Fruit fly (Drosophila melanogaster): ENCODE data around the gene Pomp.

The Pomp gene

dm6 chr2L:20797515-20797847 lies 10.0 kb downstream of the Pomp start, which contains the start of gene CG9328 (continued):
- TF ChIP-seq Ada2b (GFP tag; IDR thresholded peaks at IDR 0.05) (no peak), CG1024 (GFP tag; IDR thresholded peaks at IDR 0.05) (no peak), CG14965 (GFP tag; optimal IDR thresholded peaks at IDR 0.05; ENCODE audit: borderline replicate concordance) (no peak), CG2199 (GFP tag; IDR thresholded peaks at IDR 0.05) (peak; percentile 82), CG13287 (GFP tag; IDR thresholded peaks at IDR 0.05; ENCODE audit: partially characterized antibody) (peak; percentile 41), dimm (GFP tag; IDR thresholded peaks at IDR 0.05) (no peak), Sox100B (GFP tag; optimal IDR thresholded peaks at IDR 0.05) (no peak), CG32767 (GFP tag; IDR thresholded peaks at IDR 0.05) (no peak), HLH3B (GFP tag; IDR thresholded peaks at IDR 0.05) (no peak), slbo (GFP tag; IDR thresholded peaks at IDR 0.05) (peak; percentile 39; the same call in 1 of the 2 replicates), Fer2 (tag; optimal IDR thresholded peaks at IDR 0.05) (no peak), fd96Cb (tag; optimal IDR thresholded peaks at IDR 0.05) (peak; percentile 17), CG7357 (GFP tag; IDR thresholded peaks at IDR 0.05) (no peak), HmgZ (tag; optimal IDR thresholded peaks at IDR 0.05) (peak; percentile 38), yki (optimal IDR thresholded peaks at IDR 0.05) (no peak), pfk (GFP tag; optimal IDR thresholded peaks at IDR 0.05) (peak; percentile 30), CG3847 (GFP tag; IDR thresholded peaks at IDR 0.05) (no peak), Sin3A (optimal IDR thresholded peaks at IDR 0.05) (no peak), slp2 (GFP tag; optimal IDR thresholded peaks at IDR 0.05) (peak; percentile 62), dan (GFP tag; IDR thresholded peaks at IDR 0.05) (no peak), CG9727 (GFP tag; optimal IDR thresholded peaks at IDR 0.05) (peak; percentile 34), az2 (GFP tag; optimal IDR thresholded peaks at IDR 0.05) (no peak), CG1529 (GFP tag; optimal IDR thresholded peaks at IDR 0.05) (no peak), CG12942 (GFP tag; optimal IDR thresholded peaks at IDR 0.05) (no peak), lmd (GFP tag; IDR thresholded peaks at IDR 0.05) (no peak; the same call in 1 of the 2 replicates), pzg (GFP tag; optimal IDR thresholded peaks at IDR 0.05) (peak; percentile 46), amos (GFP tag; IDR thresholded peaks at IDR 0.05; ENCODE audit: partially characterized antibody) (peak; percentile 65; the same call in 1 of the 2 replicates), CG6689 (GFP tag; IDR thresholded peaks at IDR 0.05) (peak; percentile 41; the same call in 1 of the 2 replicates), gro (GFP tag; optimal IDR thresholded peaks at IDR 0.05) (peak; percentile 77), unpg (GFP tag; optimal IDR thresholded peaks at IDR 0.05) (peak; percentile 46), Hr3 (GFP tag; optimal IDR thresholded peaks at IDR 0.05) (peak; percentile 17), Nf-YA (GFP tag; IDR thresholded peaks at IDR 0.05) (no peak), Ssrp (tag; optimal IDR thresholded peaks at IDR 0.05) (no peak), CG16813 (GFP tag; IDR thresholded peaks at IDR 0.05; ENCODE audit: partially characterized antibody) (no peak; the same call in 2 of the 3 replicates), gcm2 (GFP tag; optimal IDR thresholded peaks at IDR 0.05) (no peak), croc (GFP tag; conservative IDR thresholded peaks at IDR 0.05) (no peak), Fer1 (GFP tag; optimal IDR thresholded peaks at IDR 0.05) (peak; percentile 35), TFAM (GFP tag; optimal IDR thresholded peaks at IDR 0.05) (no peak), chn (GFP tag; optimal IDR thresholded peaks at IDR 0.05) (no peak), CG1603 (tag; optimal IDR thresholded peaks at IDR 0.05) (peak; percentile 55), pros (GFP tag; optimal IDR thresholded peaks at IDR 0.05) (no peak), CG1647 (GFP tag; optimal IDR thresholded peaks at IDR 0.05) (no peak), tio (GFP tag; optimal IDR thresholded peaks at IDR 0.05) (no peak), sug (tag; optimal IDR thresholded peaks at IDR 0.05) (peak; percentile 36), CG7987 (GFP tag; optimal IDR thresholded peaks at IDR 0.05) (peak; percentile 20), schlank (tag; optimal IDR thresholded peaks at IDR 0.05) (no peak), CG18599 (GFP tag; optimal IDR thresholded peaks at IDR 0.05) (peak; percentile 72), Dek (tag; optimal IDR thresholded peaks at IDR 0.05) (peak; percentile 25), Optix (GFP tag; IDR thresholded peaks at IDR 0.05) (no peak), CG14710 (tag; optimal IDR thresholded peaks at IDR 0.05) (peak; percentile 53), Elba2 (GFP tag; optimal IDR thresholded peaks at IDR 0.05) (no peak), CG18262 (tag; optimal IDR thresholded peaks at IDR 0.05) (peak; percentile 58)
